Worm (Caenorhabditis elegans): ENCODE measurements around the gene F27D9.13.

- TF ChIP-seq pha-4 (GFP tag; IDR thresholded peaks at IDR 0.05) (no peak), pha-4 (tag; optimal IDR thresholded peaks at IDR 0.05) (no peak), F44E2.7 (GFP tag; IDR thresholded peaks at IDR 0.05) (no peak), pqm-1 (tag; optimal IDR thresholded peaks at IDR 0.05) (no peak), fkh-10 (GFP tag; optimal IDR thresholded peaks at IDR 0.05) (no peak), ces-1 (GFP tag; optimal IDR thresholded peaks at IDR 0.05) (no peak), unc-130 (GFP tag; optimal IDR thresholded peaks at IDR 0.05) (no peak)
Observed at ce11 chrX:7655469-7656003, 11.7 kb downstream of the F27D9.13 start.

Data from whole organism, L4 larva.